Fruit fly (Drosophila melanogaster) whole organism, embryonic: ENCODE data around the gene Cyp313b1.
A peak's percentile ranks its signal among the peaks of the same experiment; 100 is the strongest.

ENCODE experiments used
- ATbp ChIP-seq: fragments of 200-800 bp; sonication (Bioruptor generic); optimal IDR thresholded peaks from 2 replicates; lab custom pipeline; 2017; ENCODE audit warnings: missing biosample characterization, mild to moderate bottlenecking, missing genetic modification characterization, missing genetic modification reagents
- Antp ChIP-seq: fragments of 200-800 bp; sonication (Bioruptor generic); optimal IDR thresholded peaks from 3 replicates; lab custom pipeline; 2016; ENCODE audit warnings: missing biosample characterization, missing genetic modification characterization
- Awh ChIP-seq: fragments of 200-800 bp; sonication (Bioruptor generic); IDR thresholded peaks from 2 replicates; pipeline ENCODE4, ENCODE4 v1.3.6; 2022; ENCODE audit warnings: missing biosample characterization, missing genetic modification characterization
- CG12391 ChIP-seq: fragments of 200-800 bp; sonication (Bioruptor generic); optimal IDR thresholded peaks from 3 replicates; lab custom pipeline; 2018; ENCODE audit warnings: missing biosample characterization, mild to moderate bottlenecking, missing genetic modification characterization, moderate library complexity
- CG12659 ChIP-seq: fragments of 200-800 bp; sonication (Bioruptor generic); optimal IDR thresholded peaks from 3 replicates; lab custom pipeline; 2017; ENCODE audit warnings: mild to moderate bottlenecking, missing biosample characterization, missing genetic modification reagents, missing genetic modification characterization
- CG12942 ChIP-seq: fragments of 200-800 bp; sonication (Bioruptor generic); optimal IDR thresholded peaks from 3 replicates; lab custom pipeline; 2016; ENCODE audit warnings: missing biosample characterization, missing genetic modification characterization
- CG13894 ChIP-seq: fragments of 200-800 bp; sonication (Bioruptor generic); optimal IDR thresholded peaks from 3 replicates; lab custom pipeline; 2018; ENCODE audit warnings: missing biosample characterization, mild to moderate bottlenecking, missing genetic modification characterization, moderate library complexity
- CG14014 ChIP-seq: fragments of 200-800 bp; sonication (Bioruptor generic); IDR thresholded peaks from 2 replicates; pipeline ENCODE4 v1.3.6; 2022; ENCODE audit warnings: missing biosample characterization, missing genetic modification characterization
- CG16813 ChIP-seq: fragments of 200-800 bp; sonication (Bioruptor generic); IDR thresholded peaks from 3 replicates; pipeline ENCODE4 v1.3.6; 2022; ENCODE audit warnings: missing biosample characterization, missing genetic modification characterization; ENCODE audit not compliant: partially characterized antibody
- CG1832 ChIP-seq: fragments of 200-800 bp; sonication (Bioruptor generic); optimal IDR thresholded peaks from 2 replicates; lab custom pipeline; 2017; ENCODE audit warnings: missing biosample characterization, mild to moderate bottlenecking, missing genetic modification characterization, inconsistent platforms
- CG18599 ChIP-seq: fragments of 200-800 bp; sonication (Bioruptor generic); optimal IDR thresholded peaks from 3 replicates; lab custom pipeline; 2017; ENCODE audit warnings: missing biosample characterization, missing genetic modification characterization, mild to moderate bottlenecking, moderate library complexity, missing genetic modification reagents
- CG31441 ChIP-seq: fragments of 200-800 bp; sonication (Bioruptor generic); IDR thresholded peaks from 2 replicates; pipeline ENCODE4 v1.3.6; 2022; ENCODE audit warnings: missing biosample characterization, missing genetic modification characterization
- CG3407 ChIP-seq: fragments of 200-800 bp; sonication (Bioruptor generic); optimal IDR thresholded peaks from 2 replicates; lab custom pipeline; 2018; ENCODE audit warnings: missing biosample characterization, mild to moderate bottlenecking, missing genetic modification characterization
- CG3838 ChIP-seq: fragments of 200-800 bp; sonication (Bioruptor generic); optimal IDR thresholded peaks from 3 replicates; lab custom pipeline; 2016; ENCODE audit warnings: missing biosample characterization, missing genetic modification characterization
- CG3847 ChIP-seq: fragments of 200-800 bp; sonication (Bioruptor generic); IDR thresholded peaks from 2 replicates; pipeline ENCODE4 v1.3.6; 2022; ENCODE audit warnings: missing biosample characterization, missing genetic modification characterization
- CG4328 ChIP-seq: fragments of 200-800 bp; sonication (Bioruptor generic); optimal IDR thresholded peaks from 3 replicates; lab custom pipeline; 2017; ENCODE audit warnings: missing biosample characterization, missing genetic modification reagents, missing genetic modification characterization
- CG4820 ChIP-seq: fragments of 200-800 bp; sonication (Bioruptor generic); optimal IDR thresholded peaks from 3 replicates; lab custom pipeline; 2016; ENCODE audit warnings: missing biosample characterization, missing genetic modification characterization
- CG6254 ChIP-seq: fragments of 200-800 bp; sonication (Bioruptor generic); optimal IDR thresholded peaks from 3 replicates; lab custom pipeline; 2017; ENCODE audit warnings: mild to moderate bottlenecking, missing biosample characterization, missing genetic modification reagents, missing genetic modification characterization
- Chrac-16 ChIP-seq: fragments of 200-800 bp; sonication (Bioruptor generic); optimal IDR thresholded peaks from 3 replicates; lab custom pipeline; 2016; ENCODE audit warnings: missing biosample characterization, missing genetic modification characterization
- CoRest ChIP-seq: fragments of 200-800 bp; sonication (Bioruptor generic); optimal IDR thresholded peaks from 3 replicates; lab custom pipeline; 2018; ENCODE audit warnings: missing biosample characterization, mild to moderate bottlenecking, missing genetic modification characterization, moderate library complexity
- Dad ChIP-seq: fragments of 200-800 bp; sonication (Bioruptor generic); optimal IDR thresholded peaks from 3 replicates; lab custom pipeline; 2016; ENCODE audit warnings: missing biosample characterization, missing genetic modification characterization
- Dfd ChIP-seq, 2 experiments: fragments of >200 bp; optimal IDR thresholded peaks; 2 replicates each; lab custom pipeline; 2017; ENCODE audit warnings: missing biosample characterization in 2 of 2, missing genetic modification characterization in 2 of 2
- Dip2 ChIP-seq: fragments of 200-800 bp; sonication (Bioruptor generic); IDR thresholded peaks from 2 replicates; pipeline ENCODE4 v1.3.6; 2022; ENCODE audit warnings: missing biosample characterization, missing genetic modification characterization
- E2f2 ChIP-seq: fragments of 200-800 bp; sonication (Bioruptor generic); IDR thresholded peaks from 2 replicates; pipeline ENCODE4 v1.3.6; 2022; ENCODE audit warnings: missing biosample characterization, missing genetic modification characterization
- Fer3 ChIP-seq: fragments of 200-800 bp; sonication (Bioruptor generic); optimal IDR thresholded peaks from 2 replicates; lab custom pipeline; 2018; ENCODE audit warnings: missing biosample characterization, mild to moderate bottlenecking, missing genetic modification characterization, moderate library complexity
- H2.0 ChIP-seq: fragments of 200-800 bp; sonication (Bioruptor generic); IDR thresholded peaks from 2 replicates; pipeline ENCODE4 v1.3.6; 2022; ENCODE audit warnings: missing biosample characterization, missing genetic modification characterization
- HmgD ChIP-seq: fragments of 200-800 bp; sonication (Bioruptor generic); optimal IDR thresholded peaks from 3 replicates; lab custom pipeline; 2016; ENCODE audit warnings: missing biosample characterization, missing genetic modification characterization
- Hsf ChIP-seq: fragments of 200-800 bp; sonication (Bioruptor generic); optimal IDR thresholded peaks from 3 replicates; lab custom pipeline; 2016; ENCODE audit warnings: missing biosample characterization, missing genetic modification characterization
- Kr ChIP-seq: fragments of 200-800 bp; sonication (Bioruptor generic); optimal IDR thresholded peaks from 2 replicates; lab custom pipeline; 2017; ENCODE audit warnings: missing biosample characterization, mild to moderate bottlenecking, missing genetic modification characterization
- Spps ChIP-seq: fragments of 200-800 bp; sonication (Bioruptor generic); optimal IDR thresholded peaks from 2 replicates; lab custom pipeline; 2018; ENCODE audit warnings: missing biosample characterization, mild to moderate bottlenecking, missing genetic modification characterization
- Sry-δ ChIP-seq: fragments of 200-800 bp; sonication (Bioruptor generic); optimal IDR thresholded peaks from 2 replicates; lab custom pipeline; 2016; ENCODE audit warnings: missing biosample characterization, missing genetic modification characterization
- Usf ChIP-seq: fragments of 200-800 bp; sonication (Bioruptor generic); optimal IDR thresholded peaks from 2 replicates; lab custom pipeline; 2017; ENCODE audit warnings: missing genotype, missing biosample characterization, missing genetic modification characterization
- Vsx1 ChIP-seq: fragments of 200-800 bp; sonication (Bioruptor generic); optimal IDR thresholded peaks from 2 replicates; lab custom pipeline; 2017; ENCODE audit warnings: missing biosample characterization, mild to moderate bottlenecking, missing genetic modification characterization, missing genetic modification reagents
- bowl ChIP-seq: fragments of 200-800 bp; sonication (Bioruptor generic); IDR thresholded peaks from 2 replicates; pipeline ENCODE4 v1.3.6; 2022; ENCODE audit warnings: missing biosample characterization, missing genetic modification characterization
- crc ChIP-seq: fragments of 200-800 bp; sonication (Bioruptor generic); optimal IDR thresholded peaks from 2 replicates; lab custom pipeline; 2016; ENCODE audit warnings: missing biosample characterization, missing genetic modification characterization
- croc ChIP-seq: fragments of 200-800 bp; sonication (Bioruptor generic); conservative IDR thresholded peaks from 3 replicates; pipeline ENCODE4 v1.3.6; 2022; ENCODE audit warnings: missing biosample characterization, missing genetic modification characterization
- dpn ChIP-seq, 2 experiments: fragments of 200-800 bp; sonication (Bioruptor generic); optimal IDR thresholded peaks; 3 replicates each; lab custom pipeline; 2016; ENCODE audit warnings: missing biosample characterization in 2 of 2, missing genetic modification characterization in 2 of 2
- esg ChIP-seq: fragments of 200-800 bp; sonication (Bioruptor generic); conservative IDR thresholded peaks from 2 replicates; pipeline ENCODE4 v1.3.6; 2022; ENCODE audit warnings: missing biosample characterization, missing genetic modification characterization
- grn ChIP-seq: fragments of 200-800 bp; sonication (Bioruptor generic); optimal IDR thresholded peaks from 3 replicates; lab custom pipeline; 2017; ENCODE audit warnings: missing biosample characterization, missing genetic modification characterization
- jing ChIP-seq: fragments of 200-800 bp; sonication (Bioruptor generic); optimal IDR thresholded peaks from 2 replicates; lab custom pipeline; 2018; ENCODE audit warnings: missing biosample characterization, mild to moderate bottlenecking, missing genetic modification characterization
- mam ChIP-seq: fragments of 200-800 bp; sonication (Bioruptor generic); optimal IDR thresholded peaks from 3 replicates; lab custom pipeline; 2016; ENCODE audit warnings: missing biosample characterization, missing genetic modification characterization
- nerfin-1 ChIP-seq: fragments of 200-800 bp; sonication (Bioruptor generic); optimal IDR thresholded peaks from 3 replicates; lab custom pipeline; 2019; ENCODE audit warnings: missing biosample characterization, mild to moderate bottlenecking, missing genetic modification characterization, moderate library complexity
- prd ChIP-seq, 3 experiments: fragments of >200 bp in 2 of 3; fragments of 200-800 bp in 1 of 3; sonication (Bioruptor generic) in 1 of 3; optimal IDR thresholded peaks in 2 of 3; IDR thresholded peaks in 1 of 3; 2 replicates in 2 of 3; 3 replicates in 1 of 3; pipeline versions ENCODE4 v1.3.6 to Lab custom; 2017 to 2022; ENCODE audit warnings: missing biosample characterization in 1 of 3, missing genetic modification characterization in 1 of 3
- sd ChIP-seq: fragments of 200-800 bp; sonication (Bioruptor generic); optimal IDR thresholded peaks from 3 replicates; lab custom pipeline; 2018; ENCODE audit warnings: missing biosample characterization, mild to moderate bottlenecking, missing genetic modification characterization, moderate library complexity
- seq ChIP-seq: fragments of 200-800 bp; sonication (Bioruptor generic); IDR thresholded peaks from 2 replicates; pipeline ENCODE4 v1.3.6; 2022; ENCODE audit warnings: missing biosample characterization, missing genetic modification characterization
- sima ChIP-seq: fragments of 200-800 bp; sonication (Bioruptor generic); optimal IDR thresholded peaks from 2 replicates; lab custom pipeline; 2016; ENCODE audit warnings: missing biosample characterization, missing genetic modification characterization
- slbo ChIP-seq: fragments of 200-800 bp; sonication (Bioruptor generic); IDR thresholded peaks from 2 replicates; pipeline ENCODE4 v1.3.6; 2022; ENCODE audit warnings: missing biosample characterization, missing genetic modification characterization
- tio ChIP-seq: fragments of 200-800 bp; sonication (Bioruptor generic); optimal IDR thresholded peaks from 2 replicates; lab custom pipeline; 2017; ENCODE audit warnings: missing biosample characterization, missing genetic modification characterization, inconsistent platforms
- vnd ChIP-seq: fragments of 200-800 bp; sonication (Bioruptor generic); IDR thresholded peaks from 3 replicates; pipeline ENCODE4 v1.3.6; 2022; ENCODE audit warnings: missing biosample characterization, missing genetic modification characterization; ENCODE audit not compliant: partially characterized antibody
- z ChIP-seq: fragments of 200-800 bp; sonication (Bioruptor generic); IDR thresholded peaks from 3 replicates; pipeline ENCODE4 v1.3.6; 2022; ENCODE audit warnings: missing biosample characterization, missing genetic modification characterization

Cyp313b1 gene

DNA sequence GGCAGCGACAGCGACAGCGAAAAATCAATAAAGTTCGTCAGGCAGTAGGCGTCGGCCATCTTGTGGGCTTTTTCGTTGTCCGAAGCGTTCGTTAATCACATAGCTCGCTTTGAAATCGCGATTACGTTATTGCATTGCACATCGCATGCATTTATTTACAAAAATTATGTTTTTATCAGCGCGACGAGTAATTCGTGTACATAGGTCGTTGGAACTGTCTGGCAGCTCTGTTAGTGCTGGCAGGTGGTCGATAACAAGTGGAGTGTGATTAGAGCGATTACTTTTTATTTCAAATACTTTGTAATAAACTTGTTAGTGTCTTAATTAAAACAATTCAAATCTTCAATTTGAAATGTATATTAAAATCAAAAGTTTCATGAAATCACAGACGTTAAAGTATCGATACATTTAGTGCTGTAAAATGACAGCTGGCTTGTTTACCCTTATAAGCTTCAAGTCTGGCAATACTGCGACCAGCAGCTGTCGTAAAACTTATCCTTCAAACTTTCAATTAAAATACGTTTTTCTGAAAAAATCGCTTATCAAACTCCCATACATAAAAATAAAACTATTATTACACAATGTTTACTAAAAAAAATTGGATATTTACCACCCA is 18.3 kb upstream of the Cyp313b1 start, which contains the start of gene CG8032 (continued):
- no peak for TF ChIP-seq tio (GFP tag; lab: Kevin White, UChicago)
- no peak for TF ChIP-seq Vsx1 (GFP tag; lab: Kevin White, UChicago)
- peak; percentile 17 for TF ChIP-seq nerfin-1 (tag; lab: Kevin White, UChicago)
- TF ChIP-seq sima: no peak
- TF ChIP-seq Hsf (GFP tag; lab: Kevin White, UChicago): peak; percentile 50
- peak; percentile 59 for TF ChIP-seq Antp (GFP tag; lab: Kevin White, UChicago)
- no peak for TF ChIP-seq CG1832
- TF ChIP-seq esg: no peak
- TF ChIP-seq CG4328 (GFP tag; lab: Kevin White, UChicago): peak; percentile 53
- no peak for TF ChIP-seq Dip2 (GFP tag; lab: Robert Waterston, UW)
- TF ChIP-seq crc (GFP tag; lab: Kevin White, UChicago): no peak
- TF ChIP-seq Spps (tag; lab: Kevin White, UChicago): no peak
- TF ChIP-seq grn (GFP tag; lab: Kevin White, UChicago): no peak
- TF ChIP-seq Kr (GFP tag; lab: Kevin White, UChicago): no peak
- TF ChIP-seq Awh (GFP tag; lab: Robert Waterston, UW): no peak
- TF ChIP-seq bowl: no peak
- no peak for TF ChIP-seq ATbp (GFP tag; lab: Kevin White, UChicago)
- TF ChIP-seq mam: peak; percentile 64
- no peak for TF ChIP-seq prd (optimal IDR thresholded peaks at IDR 0.05; lab: Kevin White, UChicago)
- TF ChIP-seq prd (GFP tag; IDR thresholded peaks at IDR 0.05; lab: Robert Waterston, UW): peak; percentile 35; the same call in 1 of the 3 replicates
- peak; percentile 22 for TF ChIP-seq Chrac-16
- peak; percentile 63 for TF ChIP-seq slbo (GFP tag; lab: Robert Waterston, UW)
- no peak for TF ChIP-seq z
- TF ChIP-seq Dfd (GFP tag; optimal IDR thresholded peaks at IDR 0.05; lab: Kevin White, UChicago): no peak
- peak; percentile 94 for TF ChIP-seq Sry-δ
- TF ChIP-seq CG12659: peak; percentile 43
- TF ChIP-seq croc (GFP tag; lab: Robert Waterston, UW): no peak
- no peak for TF ChIP-seq CG3407
- TF ChIP-seq H2.0: 0 out of 2 replicates have a peak, but pooled peaks have one; percentile 18
- peak; percentile 74 for TF ChIP-seq CG3847 (GFP tag; lab: Robert Waterston, UW)
- no peak for TF ChIP-seq seq (GFP tag; lab: Robert Waterston, UW)
- no peak for TF ChIP-seq CG6254 (GFP tag; lab: Kevin White, UChicago)
- TF ChIP-seq CG12391 (tag; lab: Kevin White, UChicago): peak; percentile 74
- no peak for TF ChIP-seq Usf (GFP tag; lab: Kevin White, UChicago)
- peak; percentile 0 for TF ChIP-seq Dad (GFP tag; lab: Kevin White, UChicago)
- TF ChIP-seq CG13894 (tag; lab: Kevin White, UChicago): peak; percentile 46
- peak; percentile 11 for TF ChIP-seq Fer3 (tag; lab: Kevin White, UChicago)
- peak; percentile 39; the same call in 1 of the 2 replicates for TF ChIP-seq CG31441 (GFP tag; lab: Robert Waterston, UW)
- TF ChIP-seq CG12942 (GFP tag; lab: Kevin White, UChicago): peak; percentile 32
- peak; percentile 41; the same call in 1 of the 3 replicates for TF ChIP-seq vnd (GFP tag; lab: Robert Waterston, UW)
- peak; percentile 6 for TF ChIP-seq HmgD
- TF ChIP-seq jing (GFP tag; lab: Kevin White, UChicago): no peak
- no peak for TF ChIP-seq CG14014
- peak; percentile 54 for TF ChIP-seq E2f2 (GFP tag; lab: Robert Waterston, UW)
- TF ChIP-seq CoRest (tag; lab: Kevin White, UChicago): peak; percentile 54
- peak; percentile 69 for TF ChIP-seq CG16813 (GFP tag; lab: Robert Waterston, UW)
- no peak for TF ChIP-seq sd
- TF ChIP-seq CG18599 (GFP tag; lab: Kevin White, UChicago): peak; percentile 7
- TF ChIP-seq CG4820 (GFP tag; lab: Kevin White, UChicago): peak; percentile 44
- peak; percentile 52 to 62 for TF ChIP-seq dpn (GFP tag; optimal IDR thresholded peaks at IDR 0.05; lab: Kevin White, UChicago)
- TF ChIP-seq CG3838 (GFP tag; lab: Kevin White, UChicago): no peak
